Worm (Caenorhabditis elegans) whole organism, L4 larva: ENCODE data around the gene C16C8.18.
"Not testable (repeated sequence)": the region's sequence is repeated elsewhere in the genome, so short reads cannot be mapped to it uniquely, and the experiment has no call there.

Source experiments
- Y105C5A.15 ChIP-seq: fragments of 200-800 bp; sonication (Bioruptor generic); IDR thresholded peaks from 2 replicates; pipeline ENCODE4 v1.3.6; 2022; ENCODE audit warnings: missing genetic modification characterization, missing compliant biosample characterization
- Y5F2A.4 ChIP-seq: fragments of 200-800 bp; sonication (Bioruptor generic); optimal IDR thresholded peaks from 2 replicates; lab custom pipeline; 2018; ENCODE audit warnings: mild to moderate bottlenecking, missing genetic modification characterization, missing compliant biosample characterization
- ZK337.2 ChIP-seq: fragments of 200-800 bp; sonication (Bioruptor generic); IDR thresholded peaks from 2 replicates; pipeline ENCODE4 v1.3.6; 2022; ENCODE audit warnings: missing genetic modification reagents, missing genetic modification characterization, missing compliant biosample characterization
- ZK546.5 ChIP-seq, 2 experiments: sonication (generic microtip); optimal IDR thresholded peaks; 2 replicates each; lab custom pipeline; 2017; ENCODE audit warnings: missing biosample characterization in 2 of 2, missing genetic modification characterization in 2 of 2
- aha-1 ChIP-seq: fragments of 150-350 bp; peaks from one replicate; lab custom pipeline; 2014; ENCODE audit warnings: missing biosample characterization, missing genetic modification characterization
- arid-1 ChIP-seq: fragments of 200-800 bp; sonication (Bioruptor generic); conservative IDR thresholded peaks from 2 replicates; pipeline ENCODE4 v1.3.6; 2022; ENCODE audit warnings: missing genetic modification reagents, missing genetic modification characterization, missing compliant biosample characterization
- attf-4 ChIP-seq: sonication (generic microtip); optimal IDR thresholded peaks from 3 replicates; lab custom pipeline; 2017; ENCODE audit warnings: missing biosample characterization, missing genetic modification characterization
- ceh-62 ChIP-seq: sonication (generic microtip); optimal IDR thresholded peaks from 2 replicates; lab custom pipeline; 2017; ENCODE audit warnings: missing biosample characterization, missing genetic modification characterization
- ces-1 ChIP-seq: fragments of 150-350 bp; sonication (generic microtip); optimal IDR thresholded peaks from 4 replicates; lab custom pipeline; 2014; ENCODE audit warnings: missing biosample characterization, missing genetic modification reagents, missing genetic modification characterization
- daf-19 ChIP-seq: fragments of 200-800 bp; sonication (Bioruptor generic); conservative IDR thresholded peaks from 2 replicates; pipeline ENCODE4 v1.3.6; 2022; ENCODE audit warnings: missing genetic modification characterization, missing compliant biosample characterization
- daf-8 ChIP-seq: fragments of 200-800 bp; sonication (Bioruptor generic); IDR thresholded peaks from 2 replicates; pipeline ENCODE4 v1.3.6; 2022; ENCODE audit warnings: missing genetic modification characterization, missing compliant biosample characterization
- dmd-8 ChIP-seq: fragments of 200-800 bp; sonication (Bioruptor generic); IDR thresholded peaks from 2 replicates; pipeline ENCODE4 v1.3.6; 2022; ENCODE audit warnings: missing genetic modification characterization, missing compliant biosample characterization
- dpl-1 ChIP-seq: fragments of 150-350 bp; optimal IDR thresholded peaks from 2 replicates; lab custom pipeline; 2014; ENCODE audit warnings: missing biosample characterization, missing genetic modification reagents, missing genetic modification characterization
- egl-43 ChIP-seq: fragments of 200-800 bp; sonication (Bioruptor generic); IDR thresholded peaks from 2 replicates; pipeline ENCODE4 v1.3.6; 2022; ENCODE audit warnings: missing genetic modification reagents, missing genetic modification characterization, missing compliant biosample characterization
- fos-1 ChIP-seq: fragments of 150-350 bp; optimal IDR thresholded peaks from 2 replicates; lab custom pipeline; 2014; ENCODE audit warnings: missing biosample characterization, missing genetic modification characterization
- gei-8 ChIP-seq: fragments of 200-800 bp; sonication (Bioruptor generic); optimal IDR thresholded peaks from 2 replicates; lab custom pipeline; 2018; ENCODE audit warnings: mild to moderate bottlenecking, missing genetic modification characterization, missing compliant biosample characterization
- hif-1 ChIP-seq, 2 experiments: sonication (generic microtip); optimal IDR thresholded peaks; 2 replicates each; lab custom pipeline; 2016 to 2017; ENCODE audit warnings: missing compliant biosample characterization in 2 of 2, missing genetic modification characterization in 2 of 2, missing genetic modification reagents in 2 of 2, missing genotype in 2 of 2, mild to moderate bottlenecking in 1 of 2
- hmg-1.1 ChIP-seq: fragments of 200-800 bp; sonication (Bioruptor generic); IDR thresholded peaks from 2 replicates; pipeline ENCODE4 v1.3.6; 2022; ENCODE audit warnings: missing genetic modification reagents, missing genetic modification characterization, missing compliant biosample characterization
- lin-39 ChIP-seq: fragments of 150-350 bp; optimal IDR thresholded peaks from 2 replicates; lab custom pipeline; 2014; ENCODE audit warnings: missing biosample characterization, missing genetic modification reagents, missing genetic modification characterization
- lir-3 ChIP-seq: sonication (generic microtip); optimal IDR thresholded peaks from 2 replicates; lab custom pipeline; 2016; ENCODE audit warnings: mild to moderate bottlenecking, missing genetic modification characterization, missing compliant biosample characterization
- lsy-2 ChIP-seq, 2 experiments: fragments of 150-350 bp in 1 of 2; sonication (generic microtip) in 1 of 2; optimal IDR thresholded peaks; 2 replicates each; lab custom pipeline; 2014 to 2017; ENCODE audit warnings: missing biosample characterization in 2 of 2, missing genetic modification characterization in 2 of 2
- mxl-3 ChIP-seq: fragments of 200-800 bp; sonication (Bioruptor generic); optimal IDR thresholded peaks from 2 replicates; lab custom pipeline; 2018; ENCODE audit warnings: mild to moderate bottlenecking, missing genetic modification characterization, missing compliant biosample characterization
- nhr-237 ChIP-seq: sonication (generic microtip); optimal IDR thresholded peaks from 2 replicates; lab custom pipeline; 2017; ENCODE audit warnings: missing biosample characterization, missing genetic modification characterization
- nhr-41 ChIP-seq: fragments of 200-800 bp; sonication (Bioruptor generic); IDR thresholded peaks from 2 replicates; pipeline ENCODE4 v1.3.6; 2022; ENCODE audit warnings: missing genetic modification reagents, missing genetic modification characterization, missing compliant biosample characterization
- nhr-6 ChIP-seq: fragments of 150-350 bp; optimal IDR thresholded peaks from 2 replicates; lab custom pipeline; 2014; ENCODE audit warnings: missing biosample characterization, missing genetic modification characterization
- nhr-76 ChIP-seq: fragments of 150-350 bp; optimal IDR thresholded peaks from 2 replicates; lab custom pipeline; 2014; ENCODE audit warnings: missing biosample characterization, missing genetic modification characterization
- php-3 ChIP-seq: fragments of 200-800 bp; sonication (Bioruptor generic); IDR thresholded peaks from 2 replicates; pipeline ENCODE4 v1.3.6; 2022; ENCODE audit warnings: missing genetic modification reagents, missing genetic modification characterization, missing compliant biosample characterization
- rbr-2 ChIP-seq: sonication (generic microtip); optimal IDR thresholded peaks from 2 replicates; lab custom pipeline; 2016; ENCODE audit warnings: missing genotype, missing genetic modification characterization, missing compliant biosample characterization
- sdz-12 ChIP-seq: fragments of 200-800 bp; sonication (Bioruptor generic); optimal IDR thresholded peaks from 2 replicates; lab custom pipeline; 2018; ENCODE audit warnings: mild to moderate bottlenecking, missing genetic modification characterization, missing compliant biosample characterization
- tra-1 ChIP-seq: fragments of 200-800 bp; sonication (Bioruptor generic); IDR thresholded peaks from 2 replicates; pipeline ENCODE4 v1.3.6; 2022; ENCODE audit warnings: missing genetic modification reagents, missing genetic modification characterization, missing compliant biosample characterization
- unc-62 ChIP-seq, 3 experiments: fragments of 150-350 bp in 1 of 3; sonication (generic microtip); optimal IDR thresholded peaks in 2 of 3; peaks in 1 of 3; 1 replicate in 1 of 3; 2 replicates in 2 of 3; lab custom pipeline; 2014 to 2017; ENCODE audit warnings: missing biosample characterization in 3 of 3, missing genetic modification characterization in 3 of 3, missing genetic modification reagents in 3 of 3, missing genotype in 1 of 3
- vab-7 ChIP-seq: fragments of 200-800 bp; sonication (Bioruptor generic); IDR thresholded peaks from 2 replicates; pipeline ENCODE4 v1.3.6; 2022; ENCODE audit warnings: missing genetic modification reagents, missing genetic modification characterization, missing compliant biosample characterization
- zag-1 ChIP-seq: fragments of 150-350 bp; optimal IDR thresholded peaks from 2 replicates; lab custom pipeline; 2014; ENCODE audit warnings: missing biosample characterization, missing genetic modification characterization
- zfp-2 ChIP-seq: sonication (generic microtip); optimal IDR thresholded peaks from 2 replicates; lab custom pipeline; 2016; ENCODE audit warnings: mild to moderate bottlenecking, missing genetic modification characterization, missing compliant biosample characterization
- zip-2 ChIP-seq: fragments of 150-350 bp; optimal IDR thresholded peaks from 2 replicates; lab custom pipeline; 2014; ENCODE audit warnings: missing biosample characterization, missing genetic modification characterization
- ztf-7 ChIP-seq: fragments of 150-350 bp; optimal IDR thresholded peaks from 2 replicates; lab custom pipeline; 2014; ENCODE audit warnings: missing biosample characterization, missing genetic modification characterization

Gene C16C8.18

DNA sequence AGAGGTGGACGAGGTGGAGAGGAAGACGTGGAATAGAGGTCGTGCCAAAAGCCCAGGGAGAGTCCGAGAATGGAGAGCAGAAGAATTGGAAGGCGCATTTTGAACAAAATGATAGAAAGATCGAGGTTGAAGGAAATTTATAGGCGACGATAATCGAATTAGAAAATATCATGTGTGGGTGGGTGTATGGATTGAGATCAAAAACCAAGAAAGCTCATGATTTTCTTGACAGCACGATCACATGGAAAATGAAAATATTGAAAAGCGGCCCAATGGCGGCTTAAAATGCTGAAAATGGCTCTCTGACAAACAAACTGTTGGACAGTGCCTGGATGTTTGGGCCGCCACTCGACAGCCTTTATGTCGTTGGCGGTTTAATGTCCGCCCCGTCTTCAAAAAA is 33.6 kb downstream of the C16C8.18 start, which contains the start of gene C16C8.9:
TSS of gene C16C8.9 (minus strand) at position 101 of the 400 bp plus-strand sequence.
- TF ChIP-seq nhr-41 (GFP tag; lab: Robert Waterston, UW) (no peak), ces-1 (GFP tag; lab: Kevin White, UChicago) (no peak), ceh-62 (tag; lab: Kevin White, UChicago) (no peak), nhr-6 (no peak), ztf-7 (tag; lab: Kevin White, UChicago) (no peak), tra-1 (GFP tag; lab: Robert Waterston, UW) (no peak), sdz-12 (no peak), arid-1 (GFP tag; lab: Robert Waterston, UW) (no peak), rbr-2 (tag; lab: Kevin White, UChicago) (no peak), php-3 (GFP tag; lab: Robert Waterston, UW) (no peak), ZK337.2 (GFP tag; lab: Robert Waterston, UW) (no peak), ZK546.5 (tag; optimal IDR thresholded peaks at IDR 0.05; lab: Kevin White, UChicago) (no peak), lir-3 (no peak), fos-1 (tag; lab: Kevin White, UChicago) (no peak), vab-7 (GFP tag; lab: Robert Waterston, UW) (no peak), zag-1 (tag; lab: Kevin White, UChicago) (no peak)

DNA sequence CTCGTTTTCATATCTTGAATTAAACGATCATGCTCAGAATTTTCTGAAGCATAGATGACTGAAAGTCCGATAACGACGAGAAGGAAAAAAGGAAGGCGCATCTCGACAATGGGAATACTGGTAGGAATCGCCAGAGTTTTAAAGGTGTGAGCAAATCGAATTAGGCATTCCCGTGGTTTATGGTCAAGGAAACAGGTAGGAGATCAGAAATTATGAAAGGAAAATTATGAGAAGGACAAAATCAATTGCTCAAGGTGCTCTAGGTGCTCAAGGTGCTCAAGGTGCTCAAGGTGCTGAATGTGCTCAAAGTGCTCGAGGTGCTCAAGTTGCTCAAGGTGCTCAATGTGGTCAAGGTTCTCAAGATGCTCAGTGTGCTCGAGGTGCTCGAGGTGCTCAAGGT is 35.1 kb downstream of the C16C8.18 start, which contains the start of gene C16C8.10:
TSS of gene C16C8.10 (minus strand) at position 101 of the 400 bp plus-strand sequence.
- peak in 1 of 2 experiments; percentile 23 for TF ChIP-seq unc-62 (GFP tag; optimal IDR thresholded peaks at IDR 0.05 in 1 of 2; lab: Kevin White, UChicago)
- not testable (repeated sequence) for TF ChIP-seq unc-62 (tag; optimal IDR thresholded peaks at IDR 0.05; lab: Kevin White, UChicago)

DNA sequence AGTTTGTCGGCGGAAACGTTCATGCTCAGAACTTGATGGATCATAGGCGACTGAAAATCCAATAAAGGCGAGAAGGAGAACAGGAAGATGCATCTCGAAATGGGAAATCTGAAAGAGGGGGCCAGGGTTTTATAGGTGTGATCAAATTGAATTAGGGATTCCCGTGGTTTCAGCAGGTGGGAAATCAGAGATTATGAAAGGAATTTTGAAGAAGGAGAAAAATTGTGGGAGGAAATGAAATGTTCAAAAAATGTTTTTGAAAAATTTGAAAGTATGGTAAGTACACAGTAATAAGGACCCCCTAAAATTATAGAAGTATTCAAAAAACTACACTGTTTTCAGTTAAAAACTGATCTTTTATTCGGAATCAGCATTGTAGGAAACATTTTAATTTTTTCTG is 41.0 kb downstream of the C16C8.18 start, which contains the start of gene Y49F6B.20:
TSS of gene Y49F6B.20 (minus strand) at position 101 of the 400 bp plus-strand sequence.
- no peak for TF ChIP-seq egl-43 (GFP tag; lab: Robert Waterston, UW)
- no peak for TF ChIP-seq attf-4
- no peak for TF ChIP-seq nhr-41 (GFP tag; lab: Robert Waterston, UW)
- no peak for TF ChIP-seq gei-8 (GFP tag; lab: Kevin White, UChicago)
- TF ChIP-seq lsy-2 (tag; optimal IDR thresholded peaks at IDR 0.05; lab: Kevin White, UChicago): no peak
- TF ChIP-seq daf-8: no peak
- TF ChIP-seq hif-1 (tag; optimal IDR thresholded peaks at IDR 0.05; lab: Kevin White, UChicago): no peak
- TF ChIP-seq nhr-237: no peak
- TF ChIP-seq Y105C5A.15 (GFP tag; lab: Robert Waterston, UW): no peak
- TF ChIP-seq zip-2 (tag; lab: Kevin White, UChicago): no peak
- no peak for TF ChIP-seq lin-39
- no peak for TF ChIP-seq nhr-76 (tag; lab: Kevin White, UChicago)

DNA sequence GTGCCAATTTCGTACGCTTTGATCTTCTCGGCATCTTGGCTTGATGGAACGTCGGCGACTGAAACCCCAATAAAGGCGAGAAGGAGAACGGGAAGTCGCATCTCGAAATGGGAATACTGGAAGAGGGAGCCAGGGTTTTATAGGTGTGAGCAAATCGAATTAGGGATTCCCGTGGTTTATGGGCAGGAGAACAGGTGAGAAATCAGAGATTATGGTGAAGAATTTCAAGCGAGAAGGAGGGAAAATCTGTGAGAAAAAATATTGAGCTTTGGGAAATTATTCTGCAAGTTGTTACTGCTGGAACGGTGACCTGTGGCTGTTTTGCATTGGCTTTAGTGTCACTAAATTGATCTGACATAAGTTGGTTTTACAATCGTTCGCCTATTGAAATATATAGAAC is 42.1 kb downstream of the C16C8.18 start, which contains the start of gene Y49F6B.13:
TSS of gene Y49F6B.13 (minus strand) at position 101 of the 400 bp plus-strand sequence.
- TF ChIP-seq aha-1 (tag; lab: Kevin White, UChicago) (peak; percentile 17), dpl-1 (GFP tag; lab: Kevin White, UChicago) (no peak)

DNA sequence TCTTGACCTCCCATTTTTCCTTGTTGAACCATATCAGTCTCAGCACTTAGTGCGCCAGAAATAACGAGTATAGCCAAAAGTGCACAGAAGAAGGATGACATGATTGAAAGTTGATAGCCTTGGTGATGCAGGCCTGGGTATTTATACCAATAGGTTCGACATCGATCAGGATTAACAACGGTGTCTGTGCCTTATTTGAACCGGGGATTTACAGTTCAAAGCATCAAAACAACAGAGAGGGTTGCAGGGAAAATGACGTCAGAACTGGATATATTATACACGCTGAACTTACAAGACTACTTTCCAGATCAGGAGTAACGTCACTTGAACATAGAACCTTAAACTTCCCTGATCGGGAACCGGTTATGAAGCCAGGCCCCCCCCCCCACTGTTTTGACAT is 42.8 kb downstream of the C16C8.18 start, which contains the start of gene Y49F6B.12:
TSS of gene Y49F6B.12 (minus strand) at position 101 of the 400 bp plus-strand sequence.
- TF ChIP-seq aha-1 (tag; lab: Kevin White, UChicago) (peak; percentile 45), dmd-8 (no peak), zfp-2 (tag; lab: Kevin White, UChicago) (no peak), mxl-3 (GFP tag; lab: Kevin White, UChicago) (no peak), daf-19 (no peak), Y5F2A.4 (no peak), hmg-1.1 (GFP tag; lab: Robert Waterston, UW) (no peak), ZK337.2 (GFP tag; lab: Robert Waterston, UW) (no peak)
